Worm (Caenorhabditis elegans) whole organism, L1 larva: ENCODE data around the gene T21E8.5.

Experiments
- ceh-88 ChIP-seq: fragments of 200-800 bp; sonication (Bioruptor generic); IDR thresholded peaks from 2 replicates; pipeline ENCODE4 v1.3.6; 2022; ENCODE audit warnings: missing genetic modification characterization, missing compliant biosample characterization
- fkh-4 ChIP-seq: sonication (generic microtip); optimal IDR thresholded peaks from 2 replicates; lab custom pipeline; 2016; ENCODE audit warnings: missing compliant biosample characterization, missing genetic modification characterization, borderline replicate concordance
- fos-1 ChIP-seq: fragments of 150-350 bp; optimal IDR thresholded peaks from 2 replicates; lab custom pipeline; 2014; ENCODE audit warnings: missing biosample characterization, missing genetic modification characterization
- lin-13 ChIP-seq: fragments of 150-350 bp; optimal IDR thresholded peaks from 2 replicates; lab custom pipeline; 2014; ENCODE audit warnings: missing biosample characterization, missing genetic modification reagents, missing genetic modification characterization
- lin-39 ChIP-seq: fragments of 150-350 bp; optimal IDR thresholded peaks from 2 replicates; lab custom pipeline; 2014; ENCODE audit warnings: missing biosample characterization, missing genetic modification reagents, missing genetic modification characterization
- nhr-11 ChIP-seq: fragments of 150-350 bp; optimal IDR thresholded peaks from 2 replicates; lab custom pipeline; 2014; ENCODE audit warnings: missing biosample characterization, missing genetic modification characterization
- nhr-76 ChIP-seq: sonication (generic microtip); optimal IDR thresholded peaks from 2 replicates; lab custom pipeline; 2017; ENCODE audit warnings: missing biosample characterization, missing genetic modification characterization
- skn-1 ChIP-seq: fragments of 150-350 bp; optimal IDR thresholded peaks from 2 replicates; lab custom pipeline; 2014; ENCODE audit warnings: missing biosample characterization, missing genetic modification characterization
- tlp-1 ChIP-seq: fragments of 150-350 bp; optimal IDR thresholded peaks from 2 replicates; lab custom pipeline; 2014; ENCODE audit warnings: missing biosample characterization, missing genetic modification characterization
- zag-1 ChIP-seq: fragments of 150-350 bp; optimal IDR thresholded peaks from 2 replicates; lab custom pipeline; 2014; ENCODE audit warnings: missing biosample characterization, missing genetic modification characterization

ce11 chrX:10862582-10862981 is 23.4 kb upstream of the T21E8.5 start:
- TF ChIP-seq fkh-4 (tag; lab: Kevin White, UChicago) (no peak), fos-1 (tag; lab: Kevin White, UChicago) (no peak), lin-13 (GFP tag; lab: Kevin White, UChicago) (no peak), nhr-11 (no peak), nhr-76 (tag; lab: Kevin White, UChicago) (no peak), lin-39 (tag; lab: Kevin White, UChicago) (no peak), ceh-88 (GFP tag; lab: Robert Waterston, UW) (no peak), skn-1 (tag; lab: Kevin White, UChicago) (no peak), zag-1 (tag; lab: Kevin White, UChicago) (no peak), tlp-1 (no peak)
